Fruit fly (Drosophila melanogaster) whole organism, embryonic: ENCODE results near the gene aop.

Experiments
- ATbp ChIP-seq: fragments of 200-800 bp; sonication (Bioruptor generic); optimal IDR thresholded peaks from 2 replicates; lab custom pipeline; 2017; ENCODE audit warnings: missing biosample characterization, mild to moderate bottlenecking, missing genetic modification characterization, missing genetic modification reagents
- Ada2b ChIP-seq: fragments of 200-800 bp; sonication (Bioruptor generic); IDR thresholded peaks from 2 replicates; pipeline ENCODE4 v1.3.6; 2022; ENCODE audit warnings: missing biosample characterization, missing genetic modification characterization
- Atf6 ChIP-seq: fragments of 200-800 bp; sonication (Bioruptor generic); IDR thresholded peaks from 2 replicates; pipeline ENCODE4 v1.3.6; 2022; ENCODE audit warnings: missing biosample characterization, missing genetic modification characterization
- CG10321 ChIP-seq: fragments of 200-800 bp; sonication (Bioruptor generic); IDR thresholded peaks from 2 replicates; pipeline ENCODE4 v1.3.6; 2022; ENCODE audit warnings: missing biosample characterization, missing genetic modification characterization
- CG10462 ChIP-seq: fragments of 200-800 bp; sonication (Bioruptor generic); optimal IDR thresholded peaks from 2 replicates; lab custom pipeline; 2016; ENCODE audit warnings: missing biosample characterization, missing genetic modification characterization
- CG10565 ChIP-seq: fragments of 200-800 bp; sonication (Bioruptor generic); optimal IDR thresholded peaks from 3 replicates; lab custom pipeline; 2016; ENCODE audit warnings: missing biosample characterization, mild to moderate bottlenecking, missing genetic modification characterization
- CG11085 ChIP-seq: fragments of 200-800 bp; sonication (Bioruptor generic); IDR thresholded peaks from 2 replicates; pipeline ENCODE4 v1.3.6; 2022; ENCODE audit warnings: missing biosample characterization, missing genetic modification characterization
- CG11504 ChIP-seq: fragments of 200-800 bp; sonication (Bioruptor generic); optimal IDR thresholded peaks from 3 replicates; lab custom pipeline; 2019; ENCODE audit warnings: missing biosample characterization, mild to moderate bottlenecking, missing genetic modification characterization, moderate library complexity
- CG12744 ChIP-seq: fragments of 200-800 bp; sonication (Bioruptor generic); optimal IDR thresholded peaks from 2 replicates; lab custom pipeline; 2016; ENCODE audit warnings: missing biosample characterization, missing genetic modification characterization
- CG13296 ChIP-seq: fragments of 200-800 bp; sonication (Bioruptor generic); optimal IDR thresholded peaks from 3 replicates; lab custom pipeline; 2018; ENCODE audit warnings: missing biosample characterization, mild to moderate bottlenecking, missing genetic modification characterization
- CG14965 ChIP-seq: fragments of 200-800 bp; sonication (Bioruptor generic); optimal IDR thresholded peaks from 2 replicates; lab custom pipeline; 2016; ENCODE audit warnings: missing biosample characterization, missing genetic modification characterization, borderline replicate concordance
- CG15696 ChIP-seq: fragments of 200-800 bp; sonication (Bioruptor generic); optimal IDR thresholded peaks from 2 replicates; lab custom pipeline; 2019; ENCODE audit warnings: missing biosample characterization, mild to moderate bottlenecking, missing genetic modification characterization, moderate library complexity
- CG1602 ChIP-seq: fragments of 200-800 bp; sonication (Bioruptor generic); optimal IDR thresholded peaks from 3 replicates; lab custom pipeline; 2016; ENCODE audit warnings: missing biosample characterization, missing genetic modification characterization
- CG1603 ChIP-seq: fragments of 200-800 bp; sonication (Bioruptor generic); optimal IDR thresholded peaks from 2 replicates; lab custom pipeline; 2019; ENCODE audit warnings: missing biosample characterization, mild to moderate bottlenecking, missing genetic modification characterization, moderate library complexity
- CG16815 ChIP-seq: fragments of 200-800 bp; sonication (Bioruptor generic); optimal IDR thresholded peaks from 3 replicates; lab custom pipeline; 2017; ENCODE audit warnings: missing biosample characterization, mild to moderate bottlenecking, missing genetic modification characterization
- CG17361 ChIP-seq: fragments of 200-800 bp; sonication (Bioruptor generic); IDR thresholded peaks from 3 replicates; pipeline ENCODE4 v1.3.6; 2022; ENCODE audit warnings: missing biosample characterization, missing genetic modification characterization
- CG1792 ChIP-seq: fragments of 200-800 bp; sonication (Bioruptor generic); optimal IDR thresholded peaks from 2 replicates; lab custom pipeline; 2016; ENCODE audit warnings: missing biosample characterization, missing genetic modification characterization
- CG6175 ChIP-seq: fragments of 200-800 bp; sonication (Bioruptor generic); IDR thresholded peaks from 3 replicates; pipeline ENCODE4 v1.3.6; 2022; ENCODE audit warnings: missing biosample characterization, missing genetic modification characterization
- CG6254 ChIP-seq: fragments of 200-800 bp; sonication (Bioruptor generic); optimal IDR thresholded peaks from 3 replicates; lab custom pipeline; 2017; ENCODE audit warnings: mild to moderate bottlenecking, missing biosample characterization, missing genetic modification reagents, missing genetic modification characterization
- CG6272 ChIP-seq: fragments of 200-800 bp; sonication (Bioruptor generic); IDR thresholded peaks from 2 replicates; pipeline ENCODE4 v1.3.6; 2022; ENCODE audit warnings: missing biosample characterization, missing genetic modification characterization
- CG7987 ChIP-seq: fragments of 200-800 bp; sonication (Bioruptor generic); optimal IDR thresholded peaks from 2 replicates; lab custom pipeline; 2018; ENCODE audit warnings: missing biosample characterization, mild to moderate bottlenecking, missing genetic modification characterization, moderate library complexity
- CkIIα-i1 ChIP-seq: fragments of 200-800 bp; sonication (Bioruptor generic); IDR thresholded peaks from 2 replicates; pipeline ENCODE4 v1.3.6; 2022; ENCODE audit warnings: missing biosample characterization, missing genetic modification characterization
- Doc3 ChIP-seq: fragments of 200-800 bp; sonication (Bioruptor generic); IDR thresholded peaks from 3 replicates; pipeline ENCODE4 v1.3.6; 2022; ENCODE audit warnings: missing biosample characterization, missing genetic modification characterization; ENCODE audit not compliant: partially characterized antibody
- Gsc ChIP-seq: fragments of 200-800 bp; sonication (Bioruptor generic); IDR thresholded peaks from 2 replicates; pipeline ENCODE4 v1.3.6; 2022; ENCODE audit warnings: missing biosample characterization, missing genetic modification characterization
- HLH3B ChIP-seq: fragments of 200-800 bp; sonication (Bioruptor generic); IDR thresholded peaks from 2 replicates; pipeline ENCODE4 v1.3.6; 2022; ENCODE audit warnings: missing biosample characterization, missing genetic modification characterization
- Hr78 ChIP-seq, 2 experiments: fragments of 200-800 bp in 1 of 2; fragments of >200 bp in 1 of 2; sonication (Bioruptor generic) in 1 of 2; optimal IDR thresholded peaks; 2 replicates each; lab custom pipeline; 2017 to 2019; ENCODE audit warnings: missing biosample characterization in 2 of 2, missing genetic modification characterization in 2 of 2, mild to moderate bottlenecking in 1 of 2, moderate library complexity in 1 of 2
- Kr ChIP-seq: fragments of 200-800 bp; sonication (Bioruptor generic); optimal IDR thresholded peaks from 2 replicates; lab custom pipeline; 2017; ENCODE audit warnings: missing biosample characterization, mild to moderate bottlenecking, missing genetic modification characterization
- Med ChIP-seq: fragments of 200-800 bp; sonication (Bioruptor generic); peaks from one replicate; lab custom pipeline; 2016; ENCODE audit warnings: missing biosample characterization, missing genetic modification characterization, mild to moderate bottlenecking, inconsistent platforms, moderate library complexity
- Mrtf ChIP-seq: fragments of 200-800 bp; sonication (Bioruptor generic); IDR thresholded peaks from 3 replicates; pipeline ENCODE4 v1.3.6; 2022; ENCODE audit warnings: missing biosample characterization, missing genetic modification characterization
- Neu2 ChIP-seq: fragments of 200-800 bp; sonication (Bioruptor generic); optimal IDR thresholded peaks from 3 replicates; lab custom pipeline; 2016; ENCODE audit warnings: missing biosample characterization, missing genetic modification characterization, borderline replicate concordance
- Ptx1 ChIP-seq: fragments of 200-800 bp; sonication (Bioruptor generic); IDR thresholded peaks from 2 replicates; pipeline ENCODE4 v1.3.6; 2022; ENCODE audit warnings: missing biosample characterization, missing genetic modification characterization
- Sox100B ChIP-seq: fragments of 200-800 bp; sonication (Bioruptor generic); optimal IDR thresholded peaks from 3 replicates; lab custom pipeline; 2018; ENCODE audit warnings: missing biosample characterization, mild to moderate bottlenecking, missing genetic modification characterization
- bigmax ChIP-seq: fragments of 200-800 bp; sonication (Bioruptor generic); optimal IDR thresholded peaks from 2 replicates; lab custom pipeline; 2018; ENCODE audit warnings: missing biosample characterization, mild to moderate bottlenecking, missing genetic modification characterization
- en ChIP-seq: fragments of 200-800 bp; sonication (Bioruptor generic); optimal IDR thresholded peaks from 2 replicates; lab custom pipeline; 2016; ENCODE audit warnings: missing biosample characterization, missing genetic modification characterization
- ewg ChIP-seq: fragments of 200-800 bp; sonication (Bioruptor generic); optimal IDR thresholded peaks from 3 replicates; lab custom pipeline; 2017; ENCODE audit warnings: mild to moderate bottlenecking, missing biosample characterization, missing genetic modification reagents, missing genetic modification characterization
- fd102C ChIP-seq: fragments of 200-800 bp; sonication (Bioruptor generic); optimal IDR thresholded peaks from 2 replicates; lab custom pipeline; 2018; ENCODE audit warnings: missing biosample characterization, mild to moderate bottlenecking, missing genetic modification characterization, moderate library complexity
- gcm ChIP-seq: fragments of 200-800 bp; sonication (Bioruptor generic); optimal IDR thresholded peaks from 2 replicates; lab custom pipeline; 2019; ENCODE audit warnings: missing biosample characterization, mild to moderate bottlenecking, missing genetic modification characterization, moderate library complexity
- hbn ChIP-seq: fragments of 200-800 bp; sonication (Bioruptor generic); IDR thresholded peaks from 2 replicates; pipeline ENCODE4 v1.3.6; 2022; ENCODE audit warnings: missing biosample characterization, missing genetic modification characterization; ENCODE audit not compliant: partially characterized antibody
- jumu ChIP-seq: fragments of 200-800 bp; sonication (Bioruptor generic); optimal IDR thresholded peaks from 3 replicates; lab custom pipeline; 2016; ENCODE audit warnings: missing biosample characterization, missing genetic modification characterization
- knrl ChIP-seq: fragments of 200-800 bp; sonication (Bioruptor generic); IDR thresholded peaks from 3 replicates; pipeline ENCODE4 v1.3.6; 2022; ENCODE audit warnings: missing biosample characterization, missing genetic modification characterization; ENCODE audit not compliant: partially characterized antibody
- nmo ChIP-seq: fragments of 200-800 bp; sonication (Bioruptor generic); optimal IDR thresholded peaks from 2 replicates; lab custom pipeline; 2018; ENCODE audit warnings: missing biosample characterization, mild to moderate bottlenecking, missing genetic modification characterization, moderate library complexity
- org-1 ChIP-seq: fragments of 200-800 bp; sonication (Bioruptor generic); optimal IDR thresholded peaks from 2 replicates; lab custom pipeline; 2017; ENCODE audit warnings: missing biosample characterization, missing genetic modification characterization
- p53 ChIP-seq: fragments of 200-800 bp; sonication (Bioruptor generic); optimal IDR thresholded peaks from 2 replicates; lab custom pipeline; 2016; ENCODE audit warnings: missing biosample characterization, missing genetic modification characterization
- prd ChIP-seq, 3 experiments: fragments of >200 bp in 2 of 3; fragments of 200-800 bp in 1 of 3; sonication (Bioruptor generic) in 1 of 3; optimal IDR thresholded peaks in 2 of 3; IDR thresholded peaks in 1 of 3; 2 replicates in 2 of 3; 3 replicates in 1 of 3; pipeline versions ENCODE4 v1.3.6 to Lab custom; 2017 to 2022; ENCODE audit warnings: missing biosample characterization in 1 of 3, missing genetic modification characterization in 1 of 3
- pum ChIP-seq: fragments of 200-800 bp; sonication (Bioruptor generic); optimal IDR thresholded peaks from 2 replicates; lab custom pipeline; 2016; ENCODE audit warnings: missing biosample characterization, missing genetic modification characterization
- repo ChIP-seq: fragments of 200-800 bp; sonication (Bioruptor generic); optimal IDR thresholded peaks from 2 replicates; lab custom pipeline; 2016; ENCODE audit warnings: missing biosample characterization, missing genetic modification characterization
- slou ChIP-seq: fragments of 200-800 bp; sonication (Bioruptor generic); optimal IDR thresholded peaks from 3 replicates; lab custom pipeline; 2016; ENCODE audit warnings: missing biosample characterization, missing genetic modification characterization
- stc ChIP-seq: fragments of 200-800 bp; sonication (Bioruptor generic); IDR thresholded peaks from 2 replicates; pipeline ENCODE4 v1.3.6; 2022; ENCODE audit warnings: missing biosample characterization, missing genetic modification characterization
- tna ChIP-seq: fragments of 200-800 bp; sonication (Bioruptor generic); IDR thresholded peaks from 2 replicates; pipeline ENCODE4 v1.3.6; 2022; ENCODE audit warnings: missing biosample characterization, missing genetic modification characterization; ENCODE audit not compliant: partially characterized antibody

The aop gene

DNA sequence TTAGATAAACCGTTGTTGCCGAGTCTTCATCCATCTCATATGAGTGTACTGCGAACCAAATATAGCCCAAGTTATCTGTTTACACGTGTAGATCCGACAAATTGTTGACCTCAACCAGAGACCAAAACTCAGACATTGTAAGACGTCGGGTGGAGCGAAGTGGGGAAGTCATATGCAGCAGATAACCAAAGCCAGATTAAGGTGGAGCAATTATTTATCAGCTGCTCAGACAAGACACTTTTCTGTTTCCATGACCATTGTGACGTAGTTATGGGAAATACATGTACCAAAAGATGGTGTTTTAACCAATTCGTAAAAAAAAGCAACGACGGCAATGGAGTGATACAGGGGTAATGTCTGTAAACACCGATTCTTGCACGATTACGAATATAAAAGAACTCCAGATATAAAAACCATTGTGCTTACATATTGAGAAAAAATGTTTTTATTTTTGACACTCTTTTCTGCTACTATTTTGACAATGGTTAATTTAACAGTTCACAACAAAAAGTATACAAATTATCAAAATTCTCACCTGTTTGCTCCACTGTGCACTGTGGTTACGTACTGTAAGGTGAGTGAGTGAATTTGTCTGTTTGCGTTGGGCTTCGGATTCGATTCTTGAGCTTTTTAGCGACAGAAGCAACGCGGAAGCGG, 1.1 kb downstream of the aop start (continued):
- TF ChIP-seq CG7987 (GFP tag; lab: Kevin White, UChicago), result no peak
- TF ChIP-seq CG13296 (GFP tag; lab: Kevin White, UChicago), result no peak
- no peak for TF ChIP-seq CG14965 (GFP tag; lab: Kevin White, UChicago)
- peak; percentile 58; the same call in 1 of the 2 replicates for TF ChIP-seq Atf6 (GFP tag; lab: Robert Waterston, UW)
- no peak for TF ChIP-seq CG10565 (GFP tag; lab: Kevin White, UChicago)
- peak; percentile 51; the same call in 1 of the 3 replicates for TF ChIP-seq Mrtf (GFP tag; lab: Robert Waterston, UW)
- TF ChIP-seq fd102C (GFP tag; lab: Kevin White, UChicago), result no peak
- no peak for TF ChIP-seq stc (GFP tag; lab: Robert Waterston, UW)
- TF ChIP-seq nmo (GFP tag; lab: Kevin White, UChicago), result peak; percentile 31
- no peak for TF ChIP-seq bigmax (GFP tag; lab: Kevin White, UChicago)
- no peak for TF ChIP-seq CG10462 (GFP tag; lab: Kevin White, UChicago)
- peak; percentile 21 for TF ChIP-seq p53 (GFP tag; lab: Kevin White, UChicago)
- TF ChIP-seq CG1603 (tag; lab: Kevin White, UChicago), result peak; percentile 24
- TF ChIP-seq Doc3 (GFP tag; lab: Robert Waterston, UW), result no peak
- no peak for TF ChIP-seq CG11085 (GFP tag; lab: Robert Waterston, UW)
- TF ChIP-seq jumu (GFP tag; lab: Kevin White, UChicago), result peak; percentile 27
- TF ChIP-seq ewg, result peak; percentile 17
- TF ChIP-seq gcm (GFP tag; lab: Kevin White, UChicago), result no peak
- TF ChIP-seq CG11504 (tag; lab: Kevin White, UChicago), result peak; percentile 54
- TF ChIP-seq hbn, result no peak
- TF ChIP-seq HLH3B (GFP tag; lab: Robert Waterston, UW), result peak; percentile 56; the same call in 1 of the 2 replicates
- peak; percentile 32; the same call in 1 of the 2 replicates for TF ChIP-seq Ptx1 (GFP tag; lab: Robert Waterston, UW)
- no peak for TF ChIP-seq Gsc
- TF ChIP-seq Ada2b (GFP tag; lab: Robert Waterston, UW), result peak; percentile 61
- no peak for TF ChIP-seq Neu2
- peak; percentile 39 for TF ChIP-seq CG1602 (GFP tag; lab: Kevin White, UChicago)
- no peak for TF ChIP-seq CG6272 (GFP tag; lab: Robert Waterston, UW)
- TF ChIP-seq ATbp (GFP tag; lab: Kevin White, UChicago), result no peak
- TF ChIP-seq CG17361 (GFP tag; lab: Robert Waterston, UW), result peak; percentile 39; the same call in 1 of the 3 replicates
- TF ChIP-seq CG6254 (GFP tag; lab: Kevin White, UChicago), result no peak
- TF ChIP-seq knrl (GFP tag; lab: Robert Waterston, UW), result no peak
- TF ChIP-seq CG10321 (GFP tag; lab: Robert Waterston, UW), result no peak
- no peak for TF ChIP-seq Kr (GFP tag; lab: Kevin White, UChicago)
- TF ChIP-seq Sox100B (GFP tag; lab: Kevin White, UChicago), result peak; percentile 40
- no peak for TF ChIP-seq CG6175 (GFP tag; lab: Robert Waterston, UW)
- no peak for TF ChIP-seq org-1
- TF ChIP-seq CG12744 (GFP tag; lab: Kevin White, UChicago), result peak; percentile 18
- TF ChIP-seq Med (GFP tag; lab: Kevin White, UChicago), result peak; percentile 93
- peak; percentile 30 for TF ChIP-seq slou
- no peak for TF ChIP-seq tna (GFP tag; lab: Robert Waterston, UW)
- no peak for TF ChIP-seq CG1792
- peak; percentile 31 for TF ChIP-seq en (GFP tag; lab: Kevin White, UChicago)
- no peak for TF ChIP-seq CG16815 (GFP tag; lab: Kevin White, UChicago)
- no peak for TF ChIP-seq CG15696 (tag; lab: Kevin White, UChicago)
- no peak for TF ChIP-seq prd (optimal IDR thresholded peaks at IDR 0.05; lab: Kevin White, UChicago)
- TF ChIP-seq prd (GFP tag; IDR thresholded peaks at IDR 0.05; lab: Robert Waterston, UW), result peak; percentile 56
- no peak for TF ChIP-seq Hr78 (GFP tag; optimal IDR thresholded peaks at IDR 0.05; lab: Kevin White, UChicago)
- no peak for TF ChIP-seq repo (GFP tag; lab: Kevin White, UChicago)
- no peak for TF ChIP-seq pum (GFP tag; lab: Kevin White, UChicago)
- no peak for TF ChIP-seq CkIIα-i1
